Worm (Caenorhabditis elegans) whole organism, early embryonic: ENCODE measurements around the gene irld-32.

ENCODE experiments used
- B0310.2 ChIP-seq: sonication (generic microtip); optimal IDR thresholded peaks from 2 replicates; lab custom pipeline; 2016; ENCODE audit warnings: mild to moderate bottlenecking, missing genetic modification characterization, missing compliant biosample characterization
- F13C5.2 ChIP-seq: sonication (generic microtip); optimal IDR thresholded peaks from 2 replicates; lab custom pipeline; 2017; ENCODE audit warnings: mild to moderate bottlenecking, missing genetic modification characterization, inconsistent platforms, missing compliant biosample characterization
- aly-1 ChIP-seq: sonication (generic microtip); optimal IDR thresholded peaks from 2 replicates; lab custom pipeline; 2016; ENCODE audit warnings: missing genetic modification characterization, missing compliant biosample characterization
- ama-1 ChIP-seq: fragments of 150-350 bp; optimal IDR thresholded peaks from 2 replicates; lab custom pipeline; 2014
- ceh-13 ChIP-seq: fragments of 200-800 bp; sonication (Bioruptor generic); optimal IDR thresholded peaks from 2 replicates; lab custom pipeline; 2018; ENCODE audit warnings: mild to moderate bottlenecking, missing genetic modification characterization, missing compliant biosample characterization
- ceh-36 ChIP-seq: sonication (generic microtip); optimal IDR thresholded peaks from 2 replicates; lab custom pipeline; 2016; ENCODE audit warnings: missing genetic modification characterization, inconsistent platforms, missing compliant biosample characterization
- ets-7 ChIP-seq: sonication (generic microtip); optimal IDR thresholded peaks from 2 replicates; lab custom pipeline; 2016; ENCODE audit warnings: missing genotype, missing genetic modification characterization, missing compliant biosample characterization
- flt-1 ChIP-seq: fragments of 200-800 bp; sonication (Bioruptor generic); IDR thresholded peaks from 2 replicates; pipeline ENCODE4 v1.3.6; 2022; ENCODE audit warnings: missing genetic modification characterization, missing compliant biosample characterization
- hmbx-1 ChIP-seq: sonication (generic microtip); optimal IDR thresholded peaks from 2 replicates; lab custom pipeline; 2016; ENCODE audit warnings: mild to moderate bottlenecking, missing genetic modification characterization, missing compliant biosample characterization
- hmg-4 ChIP-seq: fragments of 200-800 bp; sonication (Bioruptor generic); optimal IDR thresholded peaks from 2 replicates; lab custom pipeline; 2018; ENCODE audit warnings: mild to moderate bottlenecking, missing genetic modification characterization, missing compliant biosample characterization
- hnd-1 ChIP-seq: sonication (generic microtip); optimal IDR thresholded peaks from 2 replicates; lab custom pipeline; 2016; ENCODE audit warnings: missing genetic modification characterization, missing compliant biosample characterization
- pes-1 ChIP-seq: fragments of 200-800 bp; sonication (Bioruptor generic); IDR thresholded peaks from 2 replicates; pipeline ENCODE4 v1.3.6; 2022; ENCODE audit warnings: missing genetic modification reagents, missing genetic modification characterization, missing compliant biosample characterization
- scrt-1 ChIP-seq: fragments of 200-800 bp; sonication (Bioruptor generic); IDR thresholded peaks from 2 replicates; pipeline ENCODE4 v1.3.6; 2022; ENCODE audit warnings: missing genetic modification characterization, missing compliant biosample characterization
- sea-1 ChIP-seq: fragments of 200-800 bp; sonication (Bioruptor generic); conservative IDR thresholded peaks from 2 replicates; pipeline ENCODE4 v1.3.6; 2022; ENCODE audit warnings: missing genetic modification characterization, missing compliant biosample characterization
- tbx-11 ChIP-seq: fragments of 200-800 bp; sonication (Bioruptor generic); IDR thresholded peaks from 2 replicates; pipeline ENCODE4 v1.3.6; 2022; ENCODE audit warnings: missing genetic modification characterization, missing compliant biosample characterization
- tbx-37 ChIP-seq: fragments of 200-800 bp; sonication (Bioruptor generic); conservative IDR thresholded peaks from 2 replicates; pipeline ENCODE4 v1.3.6; 2022; ENCODE audit warnings: missing genetic modification reagents, missing genetic modification characterization, missing compliant biosample characterization
- tra-4 ChIP-seq: sonication (generic microtip); optimal IDR thresholded peaks from 2 replicates; lab custom pipeline; 2017; ENCODE audit warnings: missing genetic modification characterization, missing compliant biosample characterization

irld-32 gene

DNA sequence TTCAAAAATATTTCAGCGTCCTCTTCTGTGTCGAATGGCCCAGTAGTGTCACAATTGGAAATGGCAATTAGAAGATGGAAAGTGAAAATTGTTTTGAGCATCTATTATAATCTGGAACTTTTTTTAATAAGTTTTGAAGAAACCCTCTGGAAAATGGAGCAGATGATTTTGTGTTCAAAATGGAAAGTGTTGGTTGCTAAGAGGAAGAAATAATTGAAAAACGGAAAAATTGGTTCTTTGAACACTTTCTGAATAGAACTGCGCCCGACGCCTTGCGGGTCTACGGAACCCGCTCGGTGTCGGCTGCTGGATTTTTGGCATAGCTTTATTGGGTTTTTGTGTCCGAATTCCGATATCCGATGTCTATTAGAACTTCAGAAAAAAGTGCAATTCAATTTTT is 4.4 kb downstream of the irld-32 start, which contains the start of gene irld-28:
Gene irld-28 (minus strand): TSS at position 101 of the 400 bp plus-strand sequence.
- no peak for TF ChIP-seq tbx-11 (GFP tag; lab: Robert Waterston, UW)
- no peak for TF ChIP-seq B0310.2
- no peak for TF ChIP-seq tbx-37 (GFP tag; lab: Robert Waterston, UW)
- no peak for TF ChIP-seq ama-1
- TF ChIP-seq sea-1 (GFP tag; lab: Robert Waterston, UW): no peak
- TF ChIP-seq hnd-1 (tag; lab: Kevin White, UChicago): no peak
- no peak for TF ChIP-seq hmg-4 (GFP tag; lab: Kevin White, UChicago)
- TF ChIP-seq ceh-36: no peak

DNA sequence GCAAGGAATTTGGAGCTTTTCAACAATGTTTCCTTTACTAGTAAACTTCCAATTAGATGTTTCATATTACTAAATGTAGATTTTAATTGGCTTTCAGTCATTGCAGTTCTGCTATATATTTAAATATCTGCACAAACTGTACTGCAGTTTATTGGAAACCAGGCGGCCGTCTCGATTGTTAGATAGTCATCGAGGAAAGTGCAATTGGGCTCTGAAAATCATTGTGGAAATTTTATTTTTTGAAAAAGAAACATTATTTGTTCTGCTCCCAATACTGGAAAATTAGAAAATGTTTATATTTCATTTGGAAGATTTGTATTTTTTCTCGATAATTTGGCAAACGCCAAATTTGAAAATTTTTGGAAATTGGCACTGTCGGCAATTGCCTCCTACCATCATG is 6.8 kb downstream of the irld-32 start, which contains the start of gene irld-29:
Gene irld-29 (minus strand): TSS at position 101 of the 400 bp plus-strand sequence.
- TF ChIP-seq ceh-36: no peak
- TF ChIP-seq hmg-4 (GFP tag; lab: Kevin White, UChicago): no peak
- no peak for TF ChIP-seq tbx-37 (GFP tag; lab: Robert Waterston, UW)
- no peak for TF ChIP-seq sea-1 (GFP tag; lab: Robert Waterston, UW)
- no peak for TF ChIP-seq F13C5.2 (tag; lab: Kevin White, UChicago)
- no peak for TF ChIP-seq aly-1
- no peak for TF ChIP-seq scrt-1

DNA sequence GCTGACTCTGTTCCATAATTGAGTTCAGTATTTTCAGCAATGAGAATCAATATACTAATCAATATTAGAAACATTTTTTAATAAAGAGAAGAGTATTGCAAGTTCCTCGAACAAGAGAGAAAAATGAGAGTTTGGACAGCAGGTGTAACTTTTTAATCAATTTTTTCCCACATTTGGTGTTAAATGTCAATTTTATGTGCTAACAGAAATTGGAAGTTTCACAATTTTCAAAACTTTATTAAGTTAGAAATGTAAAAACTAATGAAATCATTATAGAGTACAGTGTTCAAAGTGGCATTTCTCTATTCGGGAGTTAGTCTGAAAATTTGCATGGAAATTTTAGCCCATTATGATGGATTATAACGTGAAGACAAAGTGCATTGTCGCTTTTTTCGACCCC is 9.6 kb downstream of the irld-32 start, which contains the start of gene irld-30:
Gene irld-30 (minus strand): TSS at position 101 of the 400 bp plus-strand sequence.
- TF ChIP-seq ceh-13 (GFP tag; lab: Kevin White, UChicago) (no peak), hmg-4 (GFP tag; lab: Kevin White, UChicago) (no peak), flt-1 (GFP tag; lab: Robert Waterston, UW) (no peak), tbx-37 (GFP tag; lab: Robert Waterston, UW) (no peak), aly-1 (no peak), pes-1 (GFP tag; lab: Robert Waterston, UW) (no peak), tra-4 (tag; lab: Kevin White, UChicago) (no peak), F13C5.2 (tag; lab: Kevin White, UChicago) (no peak), sea-1 (GFP tag; lab: Robert Waterston, UW) (no peak), scrt-1 (no peak), tbx-11 (GFP tag; lab: Robert Waterston, UW) (no peak), hnd-1 (tag; lab: Kevin White, UChicago) (no peak), B0310.2 (no peak), ets-7 (tag; lab: Kevin White, UChicago) (no peak)

DNA sequence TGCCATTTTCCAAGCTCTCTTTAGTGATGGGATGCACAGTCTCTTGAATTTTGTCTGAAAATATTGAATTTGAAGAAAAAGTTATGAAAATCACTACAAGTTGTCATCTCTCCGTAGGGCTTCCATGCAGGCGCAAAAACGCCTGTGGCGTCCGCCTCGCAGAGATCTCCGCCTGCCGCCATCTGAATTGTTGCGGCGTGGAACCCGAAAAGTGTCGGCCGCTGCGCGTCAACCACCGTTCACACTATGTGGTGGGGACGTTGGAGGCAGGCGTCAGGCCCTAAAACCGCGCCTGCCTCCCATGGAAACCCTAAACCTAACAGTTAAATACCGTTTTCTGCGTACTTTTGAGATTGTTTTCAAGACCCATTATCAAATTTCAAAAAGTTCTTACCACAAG is 10.4 kb downstream of the irld-32 start:
- TF ChIP-seq F13C5.2 (tag; lab: Kevin White, UChicago): no peak
- no peak for TF ChIP-seq tbx-11 (GFP tag; lab: Robert Waterston, UW)
- TF ChIP-seq pes-1 (GFP tag; lab: Robert Waterston, UW): no peak
- no peak for TF ChIP-seq ceh-13 (GFP tag; lab: Kevin White, UChicago)
- no peak for TF ChIP-seq flt-1 (GFP tag; lab: Robert Waterston, UW)
- no peak for TF ChIP-seq aly-1
- TF ChIP-seq tbx-37 (GFP tag; lab: Robert Waterston, UW): no peak
- no peak for TF ChIP-seq hmbx-1
- TF ChIP-seq hmg-4 (GFP tag; lab: Kevin White, UChicago): no peak
- TF ChIP-seq hnd-1 (tag; lab: Kevin White, UChicago): no peak
- TF ChIP-seq sea-1 (GFP tag; lab: Robert Waterston, UW): no peak
- no peak for TF ChIP-seq B0310.2
- TF ChIP-seq ama-1: no peak
- no peak for TF ChIP-seq tra-4 (tag; lab: Kevin White, UChicago)
- TF ChIP-seq ets-7 (tag; lab: Kevin White, UChicago): no peak
- no peak for TF ChIP-seq scrt-1
- TF ChIP-seq ceh-36: no peak

DNA sequence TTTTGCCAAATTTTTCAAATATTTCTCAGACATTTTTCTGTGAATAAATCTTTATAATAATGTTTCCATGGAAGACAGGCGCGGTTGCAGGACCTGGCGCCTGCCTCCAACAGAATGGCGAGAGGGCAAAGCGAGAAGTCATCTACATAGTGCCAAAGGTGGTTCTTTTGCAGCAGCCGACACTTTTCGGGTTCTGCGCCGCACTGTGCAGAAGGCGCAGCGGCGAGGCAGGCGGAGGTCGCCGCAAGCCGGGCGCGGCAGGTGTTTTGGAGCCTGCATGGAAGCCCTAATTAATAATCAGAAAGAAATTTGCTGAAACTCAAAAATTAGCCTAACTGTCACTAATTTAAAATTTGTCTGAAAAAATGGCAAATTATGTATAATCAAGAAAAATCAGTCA is 11.9 kb downstream of the irld-32 start:
- TF ChIP-seq sea-1 (GFP tag; lab: Robert Waterston, UW) (no peak), ama-1 (no peak), tbx-11 (GFP tag; lab: Robert Waterston, UW) (no peak), ceh-36 (no peak), ets-7 (tag; lab: Kevin White, UChicago) (no peak), ceh-13 (GFP tag; lab: Kevin White, UChicago) (no peak), scrt-1 (no peak), tbx-37 (GFP tag; lab: Robert Waterston, UW) (no peak), pes-1 (GFP tag; lab: Robert Waterston, UW) (no peak), hmg-4 (GFP tag; lab: Kevin White, UChicago) (no peak), hnd-1 (tag; lab: Kevin White, UChicago) (no peak), tra-4 (tag; lab: Kevin White, UChicago) (no peak), flt-1 (GFP tag; lab: Robert Waterston, UW) (no peak), B0310.2 (no peak)
